Worm (Caenorhabditis elegans): ENCODE results near the gene M03A8.3.

The M03A8.3 gene

DNA sequence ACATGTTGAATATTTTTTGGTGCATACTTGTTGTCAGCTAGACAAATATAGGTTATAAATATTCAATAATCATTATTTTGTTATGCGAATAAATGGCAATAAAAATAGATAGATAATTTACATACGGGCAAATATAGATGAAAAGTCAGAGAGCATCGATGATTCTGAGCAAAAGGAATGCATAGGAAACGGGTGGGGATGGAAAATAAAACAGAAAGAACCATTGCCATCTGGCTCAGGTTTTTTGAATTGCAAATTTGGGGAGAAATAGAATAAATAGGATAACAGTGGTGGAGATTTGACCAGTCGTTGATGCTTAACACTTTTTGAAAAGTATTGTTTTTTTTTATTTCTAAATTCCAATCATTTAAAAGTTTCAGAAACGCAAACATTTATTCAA lies 17.0 kb upstream of the M03A8.3 start, which contains the start of gene idpp-6:
idpp-6 (plus strand) TSS at position 301 of the 400 bp plus-strand sequence.
- TF ChIP-seq sdc-2 (tag; optimal IDR thresholded peaks at IDR 0.05) (no peak), syd-9 (tag; optimal IDR thresholded peaks at IDR 0.05) (no peak), pha-4 (tag; optimal IDR thresholded peaks at IDR 0.05) (no peak), fax-1 (tag; optimal IDR thresholded peaks at IDR 0.05) (no peak)

DNA sequence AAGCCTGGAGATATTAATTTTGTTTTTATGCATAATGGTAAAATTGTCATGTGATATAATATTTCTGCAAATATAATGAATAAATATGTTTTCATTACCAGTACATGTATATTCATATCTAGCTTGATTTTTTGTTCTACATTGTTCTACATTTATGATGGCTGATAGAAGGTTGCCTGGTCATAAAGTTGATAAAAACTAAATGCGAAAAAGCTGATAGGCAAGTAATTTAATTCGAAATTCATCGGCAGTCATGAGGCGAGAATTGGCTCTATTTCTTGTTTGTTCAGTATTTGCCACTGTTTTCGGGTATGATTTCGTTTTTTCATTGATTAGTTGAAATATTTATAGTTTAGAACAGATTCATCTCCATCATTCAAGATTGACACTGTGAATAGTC lies 15.7 kb upstream of the M03A8.3 start, which contains the start of gene bgal-2:
bgal-2 (plus strand) TSS at position 231 of the 400 bp plus-strand sequence.
- TF ChIP-seq Y22D7AL.16 (tag; optimal IDR thresholded peaks at IDR 0.05) (no peak), ceh-22 (tag; optimal IDR thresholded peaks at IDR 0.05) (no peak), ceh-34 (tag; optimal IDR thresholded peaks at IDR 0.05) (no peak), unc-3 (GFP tag; conservative IDR thresholded peaks at IDR 0.05) (no peak), unc-3 (tag; optimal IDR thresholded peaks at IDR 0.05) (no peak), eyg-1 (tag; optimal IDR thresholded peaks at IDR 0.05) (no peak), zip-5 (tag; optimal IDR thresholded peaks at IDR 0.05) (no peak), mec-3 (tag; optimal IDR thresholded peaks at IDR 0.05; ENCODE audit: borderline replicate concordance) (no peak)

DNA sequence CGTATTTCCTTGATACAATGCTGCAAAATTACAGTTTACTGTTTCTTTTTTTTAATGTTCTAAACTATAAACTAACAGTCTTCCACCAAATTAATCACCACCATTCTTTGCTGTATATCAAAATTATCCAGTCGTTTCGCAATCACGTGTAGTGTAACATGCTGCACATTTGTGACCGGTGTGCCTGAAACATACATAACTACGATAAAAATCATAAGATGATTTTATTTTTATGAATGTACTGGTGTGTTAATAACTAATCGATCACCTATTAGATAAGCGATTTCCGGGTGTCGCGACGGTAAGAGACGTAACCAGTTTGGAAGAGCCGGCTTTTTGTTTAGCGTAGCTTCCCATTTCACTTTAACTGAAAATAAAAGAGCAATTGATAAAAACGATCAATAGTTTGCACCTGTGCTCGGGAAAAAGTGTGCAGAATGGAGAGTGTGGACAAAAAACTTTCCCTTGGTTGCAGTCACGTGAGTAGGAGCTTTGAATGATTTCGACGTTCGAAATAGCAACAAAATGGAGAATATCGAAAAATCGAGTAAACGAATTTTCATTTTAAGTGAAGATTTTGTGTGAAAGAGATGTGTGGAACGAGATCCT lies 10.8 kb upstream of the M03A8.3 start, which contains the start of gene sgca-1:
sgca-1 (minus strand) TSS at position 584 of the 609 bp plus-strand sequence.
- no peak for TF ChIP-seq madf-2 (tag; optimal IDR thresholded peaks at IDR 0.05)
- no peak for TF ChIP-seq Y22D7AL.16 (tag; optimal IDR thresholded peaks at IDR 0.05)
- TF ChIP-seq rnt-1 (tag; optimal IDR thresholded peaks at IDR 0.05) = no peak
- no peak for TF ChIP-seq nhr-232 (tag; optimal IDR thresholded peaks at IDR 0.05)
- TF ChIP-seq hlh-30 (tag; optimal IDR thresholded peaks at IDR 0.05; ENCODE audit: insufficient read depth) = peak; percentile 18
- TF ChIP-seq elt-4 (tag; optimal IDR thresholded peaks at IDR 0.05) = no peak
- no peak for TF ChIP-seq dmd-4 (tag; optimal IDR thresholded peaks at IDR 0.05; ENCODE audit: borderline replicate concordance)
- TF ChIP-seq ahr-1 (tag; optimal IDR thresholded peaks at IDR 0.05) = no peak
- no peak for TF ChIP-seq zip-5 (tag; optimal IDR thresholded peaks at IDR 0.05)
- TF ChIP-seq unc-42 (tag; optimal IDR thresholded peaks at IDR 0.05) = no peak
- TF ChIP-seq ceh-6 (GFP tag; optimal IDR thresholded peaks at IDR 0.05) = no peak
- TF ChIP-seq mec-3 (tag; optimal IDR thresholded peaks at IDR 0.05; ENCODE audit: borderline replicate concordance) = no peak
- no peak for TF ChIP-seq lim-6 (tag; optimal IDR thresholded peaks at IDR 0.05)
- TF ChIP-seq ets-4 (tag; optimal IDR thresholded peaks at IDR 0.05) = no peak
- TF ChIP-seq ceh-31 (tag; optimal IDR thresholded peaks at IDR 0.05) = no peak
- TF ChIP-seq tbx-2 (tag; optimal IDR thresholded peaks at IDR 0.05) = no peak
- peak; percentile 15 for TF ChIP-seq elt-2 (tag; optimal IDR thresholded peaks at IDR 0.05)

DNA sequence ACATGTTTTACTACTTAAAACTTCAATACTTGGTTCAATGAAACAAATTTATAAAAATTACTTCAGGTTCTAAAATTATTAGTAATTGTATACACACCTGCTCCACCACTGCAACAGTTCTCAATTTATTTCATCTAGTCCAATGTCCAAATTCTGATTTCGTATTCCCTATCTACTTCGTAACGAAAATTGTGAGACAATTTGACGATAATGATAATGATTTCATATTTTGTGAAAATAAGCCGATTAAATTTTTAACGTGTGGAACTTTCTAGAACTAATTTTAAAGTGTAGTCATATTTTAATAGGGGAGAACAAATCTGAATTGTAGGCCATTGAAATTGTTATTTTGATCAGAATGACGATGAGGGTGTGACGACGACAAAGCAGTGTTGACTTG lies 9.4 kb upstream of the M03A8.3 start:
- TF ChIP-seq C08G9.2 (tag; optimal IDR thresholded peaks at IDR 0.05) (no peak), elt-2 (tag; optimal IDR thresholded peaks at IDR 0.05) (no peak), fkh-6 (tag; optimal IDR thresholded peaks at IDR 0.05) (no peak), ceh-22 (tag; optimal IDR thresholded peaks at IDR 0.05) (no peak), ceh-24 (tag; optimal IDR thresholded peaks at IDR 0.05) (no peak), tbx-2 (tag; optimal IDR thresholded peaks at IDR 0.05) (no peak), dmd-4 (tag; optimal IDR thresholded peaks at IDR 0.05; ENCODE audit: borderline replicate concordance) (no peak), sdc-2 (tag; optimal IDR thresholded peaks at IDR 0.05) (no peak), fkh-10 (GFP tag; optimal IDR thresholded peaks at IDR 0.05) (no peak), hlh-13 (GFP tag; optimal IDR thresholded peaks at IDR 0.05) (no peak), pax-1 (tag; optimal IDR thresholded peaks at IDR 0.05) (no peak), T23F11.4 (GFP tag; optimal IDR thresholded peaks at IDR 0.05) (no peak)

DNA sequence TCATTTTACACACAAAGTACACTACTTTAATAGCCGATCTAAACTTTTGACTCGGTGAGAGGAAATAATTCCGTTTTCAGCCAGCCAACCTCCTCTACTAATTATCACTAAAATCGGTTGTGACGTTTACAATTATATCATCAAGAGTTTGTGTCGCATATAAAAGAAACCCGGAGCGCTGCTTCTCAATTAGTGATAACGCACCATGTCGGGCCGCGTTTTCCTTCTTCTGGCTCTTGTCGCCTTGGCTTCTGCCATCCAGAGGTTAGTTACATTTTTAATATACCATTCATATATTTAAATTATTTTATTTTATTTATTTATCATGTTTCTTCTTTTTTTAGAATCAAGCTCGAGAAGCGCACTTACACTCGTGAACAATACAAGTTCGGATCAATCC lies 8.9 kb upstream of the M03A8.3 start, which contains the start of gene asp-3:
asp-3 (plus strand) TSS at position 79 of the 400 bp plus-strand sequence.
- TF ChIP-seq che-1 (tag; optimal IDR thresholded peaks at IDR 0.05) (no peak), elt-2 (tag; optimal IDR thresholded peaks at IDR 0.05) (peak; percentile 34)

Data from whole organism, late embryonic.